Fruit fly (Drosophila melanogaster): ENCODE data around the gene Eip74EF.
A peak's percentile ranks its signal among the peaks of the same experiment; 100 is the strongest.

The Eip74EF gene

dm6 chr3L:17668386-17668944 lies 49.3 kb upstream of the Eip74EF start (continued):
- no peak for TF ChIP-seq Side (GFP tag; optimal IDR thresholded peaks at IDR 0.05)
- TF ChIP-seq Camta (GFP tag; optimal IDR thresholded peaks at IDR 0.05): no peak
- TF ChIP-seq stc (GFP tag; IDR thresholded peaks at IDR 0.05): no peak
- no peak for TF ChIP-seq Lhr (GFP tag; optimal IDR thresholded peaks at IDR 0.05)
- TF ChIP-seq CG4730 (GFP tag; IDR thresholded peaks at IDR 0.05): no peak
- peak; percentile 61 for TF ChIP-seq sqz (GFP tag; optimal IDR thresholded peaks at IDR 0.05)
- TF ChIP-seq lbe (GFP tag; optimal IDR thresholded peaks at IDR 0.05): no peak
- TF ChIP-seq mirr (GFP tag; optimal IDR thresholded peaks at IDR 0.05): no peak
- TF ChIP-seq kah (GFP tag; optimal IDR thresholded peaks at IDR 0.05): no peak
- TF ChIP-seq Fer2 (tag; optimal IDR thresholded peaks at IDR 0.05): no peak
- no peak for TF ChIP-seq CG8290 (GFP tag; optimal IDR thresholded peaks at IDR 0.05)
- TF ChIP-seq CG8290 (tag; optimal IDR thresholded peaks at IDR 0.05): no peak
- no peak for TF ChIP-seq CG12942 (GFP tag; optimal IDR thresholded peaks at IDR 0.05)
- TF ChIP-seq jing (GFP tag; optimal IDR thresholded peaks at IDR 0.05): no peak
- no peak for TF ChIP-seq phol (tag; optimal IDR thresholded peaks at IDR 0.05)
- peak; percentile 6; the same call in 1 of the 2 replicates for TF ChIP-seq CG10321 (GFP tag; IDR thresholded peaks at IDR 0.05)
- TF ChIP-seq Mad (GFP tag; optimal IDR thresholded peaks at IDR 0.05): no peak
- TF ChIP-seq Nf-YC (tag; optimal IDR thresholded peaks at IDR 0.05): no peak
- TF ChIP-seq pan (optimal IDR thresholded peaks at IDR 0.05): no peak
- no peak for TF ChIP-seq pan (GFP tag; optimal IDR thresholded peaks at IDR 0.05 in 1 of 2, IDR thresholded peaks at IDR 0.05 in 1 of 2)
- peak; percentile 16 for TF ChIP-seq CG12769 (tag; optimal IDR thresholded peaks at IDR 0.05)
- TF ChIP-seq fru (optimal IDR thresholded peaks at IDR 0.05): no peak
- 0 out of 2 replicates have a peak, but pooled peaks have one; percentile 41 for TF ChIP-seq Drgx (GFP tag; IDR thresholded peaks at IDR 0.05)
- TF ChIP-seq CG15073 (GFP tag; optimal IDR thresholded peaks at IDR 0.05): no peak
- TF ChIP-seq Ssrp (tag; optimal IDR thresholded peaks at IDR 0.05): no peak
- no peak for TF ChIP-seq nerfin-1 (tag; optimal IDR thresholded peaks at IDR 0.05)
- no peak for TF ChIP-seq CG18262 (tag; optimal IDR thresholded peaks at IDR 0.05)
- no peak for TF ChIP-seq CG10543 (GFP tag; optimal IDR thresholded peaks at IDR 0.05)
- no peak for TF ChIP-seq Hr51 (GFP tag; optimal IDR thresholded peaks at IDR 0.05)
- TF ChIP-seq gsb-n (tag; optimal IDR thresholded peaks at IDR 0.05): no peak
- TF ChIP-seq insv (GFP tag; optimal IDR thresholded peaks at IDR 0.05): peak; percentile 14 to 86
- no peak for TF ChIP-seq toy (GFP tag; IDR thresholded peaks at IDR 0.05)
- no peak for TF ChIP-seq D19B (GFP tag; optimal IDR thresholded peaks at IDR 0.05)
- no peak for TF ChIP-seq CG10959 (GFP tag; IDR thresholded peaks at IDR 0.05)
- TF ChIP-seq peb (GFP tag; IDR thresholded peaks at IDR 0.05): no peak
- TF ChIP-seq Spps (tag; optimal IDR thresholded peaks at IDR 0.05): no peak
- TF ChIP-seq PHDP (tag; optimal IDR thresholded peaks at IDR 0.05): no peak
- no peak for TF ChIP-seq CG32772 (GFP tag; IDR thresholded peaks at IDR 0.05)

- TF ChIP-seq gem (tag; optimal IDR thresholded peaks at IDR 0.05) (peak; percentile 10), CkIIα-i1 (GFP tag; IDR thresholded peaks at IDR 0.05) (no peak), ci (GFP tag; IDR thresholded peaks at IDR 0.05) (0 out of 3 replicates have a peak, but pooled peaks have one; percentile 43), chinmo (GFP tag; IDR thresholded peaks at IDR 0.05; ENCODE audit: partially characterized antibody) (peak; percentile 56; the same call in 1 of the 4 replicates), CG16779 (GFP tag; IDR thresholded peaks at IDR 0.05) (no peak), CG7357 (GFP tag; IDR thresholded peaks at IDR 0.05) (0 out of 3 replicates have a peak, but pooled peaks have one; percentile 30), br (optimal IDR thresholded peaks at IDR 0.05) (no peak), sens (GFP tag) (peak; percentile 49), sd (tag; optimal IDR thresholded peaks at IDR 0.05) (peak; percentile 66), cwo (GFP tag; optimal IDR thresholded peaks at IDR 0.05) (peak; percentile 43), Trl (optimal IDR thresholded peaks at IDR 0.05) (peak; percentile 19 to 54), Trl (GFP tag; optimal IDR thresholded peaks at IDR 0.05) (no peak), vvl (GFP tag; IDR thresholded peaks at IDR 0.05) (peak; percentile 22; the same call in 1 of the 2 replicates), dmrt99B (tag; optimal IDR thresholded peaks at IDR 0.05) (no peak), CG7963 (GFP tag; IDR thresholded peaks at IDR 0.05; ENCODE audit: partially characterized antibody) (no peak)
These were observed 48.7 kb upstream of the Eip74EF start for dm6 chr3L:17667642-17668362.
